Fruit fly (Drosophila melanogaster): ENCODE results near the gene RhoGEF64C.

The RhoGEF64C gene

DNA sequence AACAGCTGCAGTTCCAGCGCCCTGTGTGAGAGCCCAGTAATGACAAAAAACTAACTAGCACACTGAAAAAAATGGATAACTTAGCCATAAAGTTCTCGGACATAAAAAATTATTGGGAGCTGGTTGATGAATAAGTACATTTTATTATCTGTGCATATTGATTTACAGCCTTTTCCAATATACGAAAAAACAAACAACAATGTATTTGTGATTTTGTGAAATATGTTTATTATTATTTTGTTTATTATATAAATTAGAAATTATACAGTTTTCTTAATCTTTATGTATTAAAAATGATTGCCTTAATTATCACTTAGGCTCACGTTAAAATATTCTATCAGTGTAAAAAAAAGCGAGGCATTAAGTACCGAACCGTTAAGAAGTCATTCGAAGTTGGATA is 808 bp upstream of the RhoGEF64C start (continued):
- TF ChIP-seq Nf-YB (GFP tag; optimal IDR thresholded peaks at IDR 0.05) (no peak), CG33557 (GFP tag; optimal IDR thresholded peaks at IDR 0.05) (no peak), pan (optimal IDR thresholded peaks at IDR 0.05) (no peak), pan (GFP tag; optimal IDR thresholded peaks at IDR 0.05 in 1 of 2, IDR thresholded peaks at IDR 0.05 in 1 of 2) (no peak), Chrac-16 (GFP tag; optimal IDR thresholded peaks at IDR 0.05) (no peak), chif (GFP tag; optimal IDR thresholded peaks at IDR 0.05) (no peak), CG10565 (GFP tag; optimal IDR thresholded peaks at IDR 0.05) (no peak), Elba2 (GFP tag; optimal IDR thresholded peaks at IDR 0.05) (no peak), Atf-2 (GFP tag; optimal IDR thresholded peaks at IDR 0.05) (no peak), phol (tag; optimal IDR thresholded peaks at IDR 0.05) (peak; percentile 65), gt (GFP tag; IDR thresholded peaks at IDR 0.05) (no peak), ind (GFP tag; optimal IDR thresholded peaks at IDR 0.05) (no peak), nerfin-1 (tag; optimal IDR thresholded peaks at IDR 0.05) (no peak), CG15011 (GFP tag; optimal IDR thresholded peaks at IDR 0.05) (no peak), ro (GFP tag; IDR thresholded peaks at IDR 0.05) (no peak), CG5245 (GFP tag; optimal IDR thresholded peaks at IDR 0.05) (no peak), CG5180 (GFP tag; optimal IDR thresholded peaks at IDR 0.05) (no peak), CG6791 (GFP tag; IDR thresholded peaks at IDR 0.05; ENCODE audit: partially characterized antibody) (no peak), CG17568 (GFP tag; optimal IDR thresholded peaks at IDR 0.05) (no peak), bowl (GFP tag; IDR thresholded peaks at IDR 0.05) (no peak), prd (optimal IDR thresholded peaks at IDR 0.05) (no peak), prd (GFP tag; IDR thresholded peaks at IDR 0.05) (peak; percentile 13; the same call in 1 of the 3 replicates), BtbVII (GFP tag; optimal IDR thresholded peaks at IDR 0.05) (no peak), ara (GFP tag; IDR thresholded peaks at IDR 0.05) (no peak), zfh2 (GFP tag; optimal IDR thresholded peaks at IDR 0.05) (no peak), CG2875 (GFP tag; optimal IDR thresholded peaks at IDR 0.05) (no peak), CG10274 (GFP tag; optimal IDR thresholded peaks at IDR 0.05) (no peak), CG10321 (GFP tag; IDR thresholded peaks at IDR 0.05) (no peak), CG16815 (GFP tag; optimal IDR thresholded peaks at IDR 0.05) (no peak), CG32767 (GFP tag; IDR thresholded peaks at IDR 0.05) (no peak), ranshi (GFP tag; IDR thresholded peaks at IDR 0.05) (no peak), Kr (GFP tag; optimal IDR thresholded peaks at IDR 0.05) (no peak), fd3F (GFP tag; optimal IDR thresholded peaks at IDR 0.05) (no peak), CG2129 (GFP tag; IDR thresholded peaks at IDR 0.05; ENCODE audit: partially characterized antibody) (no peak), h (optimal IDR thresholded peaks at IDR 0.05) (no peak), CG5953 (GFP tag; IDR thresholded peaks at IDR 0.05) (no peak), ATbp (GFP tag; optimal IDR thresholded peaks at IDR 0.05) (peak; percentile 36), CG6813 (GFP tag; optimal IDR thresholded peaks at IDR 0.05) (no peak), sim (GFP tag; IDR thresholded peaks at IDR 0.05) (no peak), Rx (GFP tag; IDR thresholded peaks at IDR 0.05) (no peak), CG16813 (GFP tag; IDR thresholded peaks at IDR 0.05; ENCODE audit: partially characterized antibody) (no peak), az2 (GFP tag; optimal IDR thresholded peaks at IDR 0.05) (no peak), CG1647 (GFP tag; optimal IDR thresholded peaks at IDR 0.05) (no peak), CG10462 (GFP tag; optimal IDR thresholded peaks at IDR 0.05) (no peak), CG8388 (GFP tag; optimal IDR thresholded peaks at IDR 0.05) (peak; percentile 36), CG16779 (GFP tag; IDR thresholded peaks at IDR 0.05) (no peak), CG11560 (tag; IDR thresholded peaks at IDR 0.05) (no peak), CG4404 (GFP tag; IDR thresholded peaks at IDR 0.05) (no peak), Dip2 (GFP tag; IDR thresholded peaks at IDR 0.05) (no peak), Mad (GFP tag; optimal IDR thresholded peaks at IDR 0.05) (no peak), Six4 (GFP tag; optimal IDR thresholded peaks at IDR 0.05) (no peak), en (GFP tag; optimal IDR thresholded peaks at IDR 0.05) (no peak), CG6254 (GFP tag; optimal IDR thresholded peaks at IDR 0.05) (peak; percentile 1)
